Worm (Caenorhabditis elegans): Measurements from ENCODE around the gene hmg-12.

DNA sequence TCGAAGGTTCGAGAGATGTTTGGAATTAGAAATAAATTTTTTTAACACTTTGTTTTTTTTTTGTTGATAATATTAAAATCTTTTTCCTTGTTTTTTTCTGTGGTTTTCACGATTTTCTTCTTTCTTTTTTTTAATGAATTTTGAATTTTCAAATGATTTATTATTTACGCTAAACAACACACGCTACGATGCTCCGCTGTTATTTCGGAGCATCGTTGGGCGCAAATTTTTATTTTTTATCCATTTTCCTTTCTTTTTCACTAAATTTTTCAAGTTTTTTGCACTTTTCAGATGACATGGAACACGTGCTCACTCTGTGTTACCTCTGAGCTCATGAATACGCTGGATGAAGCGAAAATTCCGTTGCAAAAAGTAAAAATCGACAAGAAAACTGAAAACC lies 45.8 kb downstream of the hmg-12 start, which contains the start of the genes W03C9.1 and W03C9.2:
- TF ChIP-seq zip-2 (tag; optimal IDR thresholded peaks at IDR 0.05) (no peak), R02D3.7 (tag; optimal IDR thresholded peaks at IDR 0.05) (no peak), dpl-1 (GFP tag; optimal IDR thresholded peaks at IDR 0.05) (no peak), nhr-28 (tag; optimal IDR thresholded peaks at IDR 0.05) (no peak), unc-39 (tag; optimal IDR thresholded peaks at IDR 0.05) (no peak), ceh-28 (tag; optimal IDR thresholded peaks at IDR 0.05) (no peak), unc-62 (GFP tag; optimal IDR thresholded peaks at IDR 0.05 in 1 of 2) (no peak), unc-62 (tag; optimal IDR thresholded peaks at IDR 0.05) (no peak), ces-1 (GFP tag; optimal IDR thresholded peaks at IDR 0.05) (no peak)

Measured in whole organism, L4 larva.